Worm (Caenorhabditis elegans) whole organism, L3 larva: ENCODE measurements around the gene nhr-28.

Source experiments
- R02D3.7 ChIP-seq: fragments of 150-350 bp; optimal IDR thresholded peaks from 2 replicates; lab custom pipeline; 2014; ENCODE audit warnings: missing biosample characterization, missing genetic modification characterization
- ZK546.5 ChIP-seq: sonication (generic microtip); optimal IDR thresholded peaks from 2 replicates; lab custom pipeline; 2017; ENCODE audit warnings: missing biosample characterization, missing genetic modification characterization
- ama-1 ChIP-seq: fragments of 150-350 bp; optimal IDR thresholded peaks from 2 replicates; lab custom pipeline; 2018
- ceh-28 ChIP-seq: fragments of 150-350 bp; optimal IDR thresholded peaks from 2 replicates; lab custom pipeline; 2014; ENCODE audit warnings: missing biosample characterization, missing genetic modification reagents, missing genetic modification characterization
- ceh-82 ChIP-seq: fragments of 150-350 bp; optimal IDR thresholded peaks from 2 replicates; lab custom pipeline; 2014; ENCODE audit warnings: missing biosample characterization, missing genetic modification characterization
- egl-5 ChIP-seq: fragments of 150-350 bp; optimal IDR thresholded peaks from 2 replicates; lab custom pipeline; 2017; ENCODE audit warnings: missing biosample characterization, missing genetic modification reagents, missing genetic modification characterization, inconsistent platforms
- elt-1 ChIP-seq: fragments of 150-350 bp; optimal IDR thresholded peaks from 2 replicates; lab custom pipeline; 2014; ENCODE audit warnings: missing biosample characterization, missing genetic modification characterization
- elt-3 ChIP-seq, 3 experiments: fragments of 150-350 bp in 1 of 3; sonication (generic microtip) in 2 of 3; optimal IDR thresholded peaks; 2 replicates in 2 of 3; 4 replicates in 1 of 3; lab custom pipeline; 2014 to 2017; ENCODE audit warnings: missing biosample characterization in 3 of 3, missing genetic modification characterization in 3 of 3
- eor-1 ChIP-seq, 2 experiments: fragments of 150-350 bp; optimal IDR thresholded peaks; 2 replicates each; lab custom pipeline; 2014 to 2018; ENCODE audit warnings: missing biosample characterization in 2 of 2, missing genetic modification characterization in 2 of 2
- fkh-10 ChIP-seq: sonication (generic microtip); optimal IDR thresholded peaks from 2 replicates; lab custom pipeline; 2017; ENCODE audit warnings: missing biosample characterization, missing genetic modification reagents, missing genetic modification characterization
- fkh-2 ChIP-seq: fragments of 150-350 bp; optimal IDR thresholded peaks from 2 replicates; lab custom pipeline; 2014; ENCODE audit warnings: missing biosample characterization, missing genetic modification reagents, missing genetic modification characterization
- fos-1 ChIP-seq: fragments of 150-350 bp; optimal IDR thresholded peaks from 2 replicates; lab custom pipeline; 2014; ENCODE audit warnings: missing biosample characterization, missing genetic modification characterization
- hmg-11 ChIP-seq: sonication (generic microtip); optimal IDR thresholded peaks from 2 replicates; lab custom pipeline; 2016; ENCODE audit warnings: missing genetic modification characterization, missing compliant biosample characterization
- lin-15B ChIP-seq: fragments of 150-350 bp; optimal IDR thresholded peaks from 2 replicates; lab custom pipeline; 2014; ENCODE audit warnings: missing biosample characterization, missing genetic modification characterization
- lin-39 ChIP-seq: fragments of 150-350 bp; optimal IDR thresholded peaks from 2 replicates; lab custom pipeline; 2018; ENCODE audit warnings: missing biosample characterization, missing genetic modification reagents, missing genetic modification characterization
- mdl-1 ChIP-seq: fragments of 150-350 bp; optimal IDR thresholded peaks from 2 replicates; lab custom pipeline; 2014; ENCODE audit warnings: missing biosample characterization, missing genetic modification characterization
- mml-1 ChIP-seq: fragments of 150-350 bp; sonication (generic microtip); optimal IDR thresholded peaks from 3 replicates; lab custom pipeline; 2014; ENCODE audit warnings: missing biosample characterization, missing genetic modification characterization
- nhr-11 ChIP-seq: fragments of 150-350 bp; optimal IDR thresholded peaks from 2 replicates; lab custom pipeline; 2014; ENCODE audit warnings: missing biosample characterization, missing genetic modification characterization
- nhr-23 ChIP-seq: fragments of 150-350 bp; optimal IDR thresholded peaks from 2 replicates; lab custom pipeline; 2014; ENCODE audit warnings: missing biosample characterization, missing genetic modification reagents, missing genetic modification characterization
- nhr-28 ChIP-seq: fragments of 150-350 bp; optimal IDR thresholded peaks from 2 replicates; lab custom pipeline; 2014; ENCODE audit warnings: missing biosample characterization, missing genetic modification characterization
- nhr-43 ChIP-seq: sonication (generic microtip); optimal IDR thresholded peaks from 2 replicates; lab custom pipeline; 2016; ENCODE audit warnings: mild to moderate bottlenecking, missing genetic modification characterization, missing compliant biosample characterization; ENCODE audit not compliant: poor library complexity, severe bottlenecking
- nhr-76 ChIP-seq: fragments of 150-350 bp; sonication (generic microtip); optimal IDR thresholded peaks from 5 replicates; lab custom pipeline; 2014; ENCODE audit warnings: missing biosample characterization, missing genetic modification characterization
- nhr-77 ChIP-seq: fragments of 150-350 bp; optimal IDR thresholded peaks from 2 replicates; lab custom pipeline; 2014; ENCODE audit warnings: missing biosample characterization, missing genetic modification characterization
- pha-4 ChIP-seq: fragments of 150-350 bp; optimal IDR thresholded peaks from 2 replicates; lab custom pipeline; 2014; ENCODE audit warnings: missing biosample characterization, missing genetic modification reagents, missing genetic modification characterization
- pqm-1 ChIP-seq: fragments of 150-350 bp; optimal IDR thresholded peaks from 2 replicates; lab custom pipeline; 2017; ENCODE audit warnings: missing biosample characterization, missing genetic modification characterization, inconsistent platforms
- skn-1 ChIP-seq: fragments of 150-350 bp; optimal IDR thresholded peaks from 2 replicates; lab custom pipeline; 2014; ENCODE audit warnings: missing biosample characterization, missing genetic modification characterization
- tbx-2 ChIP-seq: sonication (generic microtip); optimal IDR thresholded peaks from 2 replicates; lab custom pipeline; 2016; ENCODE audit warnings: mild to moderate bottlenecking, missing genetic modification characterization, missing compliant biosample characterization
- unc-39 ChIP-seq: sonication (generic microtip); optimal IDR thresholded peaks from 4 replicates; lab custom pipeline; 2017; ENCODE audit warnings: missing biosample characterization, missing genetic modification characterization
- unc-62 ChIP-seq: fragments of 150-350 bp; sonication (generic microtip); optimal IDR thresholded peaks from 4 replicates; lab custom pipeline; 2014; ENCODE audit warnings: missing biosample characterization, missing genetic modification reagents, missing genetic modification characterization
- zag-1 ChIP-seq: fragments of 150-350 bp; optimal IDR thresholded peaks from 2 replicates; lab custom pipeline; 2014; ENCODE audit warnings: missing biosample characterization, missing genetic modification characterization
- ztf-11 ChIP-seq: fragments of 150-350 bp; optimal IDR thresholded peaks from 2 replicates; lab custom pipeline; 2014; ENCODE audit warnings: missing biosample characterization, missing genetic modification characterization
- ztf-4 ChIP-seq: fragments of 150-350 bp; optimal IDR thresholded peaks from 2 replicates; lab custom pipeline; 2014; ENCODE audit warnings: missing biosample characterization, missing genetic modification characterization

nhr-28 gene

DNA sequence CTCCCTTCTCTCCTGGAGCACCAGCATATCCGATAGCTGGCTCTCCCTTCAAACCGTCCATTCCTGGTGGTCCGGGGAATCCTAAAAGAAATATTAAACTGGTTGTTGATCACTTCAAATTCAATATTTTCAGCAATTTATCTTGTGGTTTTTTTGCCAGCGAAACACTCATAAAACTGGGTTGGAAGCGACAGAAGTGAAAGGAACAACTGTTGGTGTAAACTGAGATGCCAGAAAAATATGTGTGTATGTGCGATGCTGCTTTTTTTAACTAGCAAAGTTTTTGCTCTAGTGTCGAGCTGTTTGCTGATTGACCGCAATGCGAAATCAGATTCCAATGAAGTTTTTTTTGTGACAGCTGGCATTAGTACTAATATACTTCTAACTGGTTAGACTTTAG lies 32.4 kb downstream of the nhr-28 start:
- TF ChIP-seq nhr-28 (tag; lab: Kevin White, UChicago) (no peak), hmg-11 (tag; lab: Kevin White, UChicago) (no peak), nhr-23 (tag; lab: Kevin White, UChicago) (no peak), fos-1 (tag; lab: Kevin White, UChicago) (no peak)

DNA sequence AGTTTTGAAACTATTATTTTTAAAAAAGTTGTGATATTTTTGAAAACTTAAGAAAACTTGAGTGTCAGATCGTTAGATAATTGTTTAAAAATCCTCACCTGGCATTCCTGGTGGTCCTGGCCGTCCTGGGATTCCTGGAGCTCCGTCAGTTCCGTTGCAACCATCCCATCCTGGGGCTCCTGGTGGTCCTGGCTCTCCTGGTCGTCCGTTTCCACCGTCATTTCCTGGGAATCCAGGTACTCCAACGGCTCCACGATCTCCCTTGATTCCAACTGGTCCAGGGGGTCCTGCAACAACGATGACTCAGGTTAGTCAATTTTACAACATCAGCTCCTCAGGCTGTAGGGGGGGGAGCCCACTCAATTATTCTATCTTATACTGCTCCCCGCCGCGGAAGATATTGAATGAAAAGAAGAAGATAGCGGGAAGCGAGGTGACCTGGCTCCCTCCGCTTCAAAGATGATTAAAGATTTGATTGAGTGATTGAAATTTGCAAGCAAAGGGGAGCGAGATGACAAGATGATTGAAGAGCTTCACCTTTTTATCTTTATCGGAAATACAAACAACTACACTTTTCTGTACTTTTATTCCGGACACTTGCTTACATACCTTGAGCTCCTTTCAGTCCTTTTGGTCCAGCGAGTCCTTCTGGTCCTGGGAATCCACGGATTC lies 33.0 kb downstream of the nhr-28 start:
- TF ChIP-seq nhr-43 = no peak
- TF ChIP-seq fkh-10 = no peak
- no peak for TF ChIP-seq pha-4 (tag; lab: Kevin White, UChicago)
- no peak for TF ChIP-seq ztf-11 (tag; lab: Kevin White, UChicago)
- no peak for TF ChIP-seq nhr-23 (tag; lab: Kevin White, UChicago)
- TF ChIP-seq nhr-11 (tag; lab: Kevin White, UChicago) = no peak
- no peak for TF ChIP-seq lin-15B (tag; lab: Kevin White, UChicago)
- TF ChIP-seq mml-1 (tag; lab: Kevin White, UChicago) = no peak

DNA sequence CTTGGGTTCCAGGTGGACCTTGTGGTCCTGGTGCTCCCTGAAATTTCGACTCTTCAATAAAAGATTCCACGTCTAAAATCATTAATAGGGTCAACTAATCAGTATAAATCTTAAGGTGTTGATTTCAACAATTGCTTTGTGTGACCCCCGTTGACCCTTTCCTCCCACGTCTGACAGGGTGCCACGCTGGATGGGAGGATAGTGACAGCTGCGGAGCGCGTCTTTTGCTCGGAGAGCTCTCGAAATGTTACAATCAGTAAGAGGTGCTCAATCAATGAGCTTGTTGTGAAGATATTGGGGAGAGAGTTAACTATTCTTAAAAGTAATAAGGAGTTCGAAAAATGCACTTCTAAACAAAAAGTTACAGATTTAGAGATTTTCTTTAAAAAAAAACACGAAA lies 33.6 kb downstream of the nhr-28 start:
- TF ChIP-seq ZK546.5 (tag; lab: Kevin White, UChicago) = no peak
- TF ChIP-seq nhr-11 (tag; lab: Kevin White, UChicago) = no peak
- no peak for TF ChIP-seq lin-15B (tag; lab: Kevin White, UChicago)
- no peak for TF ChIP-seq ceh-82
- TF ChIP-seq pqm-1 (tag; lab: Kevin White, UChicago) = no peak
- no peak for TF ChIP-seq egl-5 (tag; lab: Kevin White, UChicago)
- no peak for TF ChIP-seq R02D3.7
- TF ChIP-seq fos-1 (tag; lab: Kevin White, UChicago) = no peak
- no peak for TF ChIP-seq unc-62 (GFP tag; lab: Kevin White, UChicago)
- no peak for TF ChIP-seq ceh-28 (tag; lab: Kevin White, UChicago)
- no peak for TF ChIP-seq fkh-2

DNA sequence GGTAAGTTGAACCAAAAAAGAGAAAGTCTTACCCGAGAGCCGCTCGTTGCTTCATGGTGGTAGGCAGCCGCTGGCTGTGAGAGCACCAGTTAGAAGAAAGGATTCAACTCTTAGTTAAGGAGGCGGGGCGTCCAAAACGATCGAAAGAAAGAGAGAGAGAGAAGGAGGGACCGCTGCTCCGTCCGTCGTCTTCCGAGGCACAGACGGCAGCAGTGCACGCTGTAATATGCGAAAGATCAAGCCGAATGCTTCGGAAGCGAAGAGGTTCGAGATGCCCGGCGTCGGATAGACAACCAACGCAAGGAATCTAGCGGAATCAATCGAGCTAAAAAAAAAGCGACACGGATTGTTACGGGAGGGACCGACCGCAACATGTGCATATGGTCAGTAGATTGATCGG lies 34.5 kb downstream of the nhr-28 start, which contains the start of gene let-2:
Gene let-2 (minus strand): TSS at position 68 of the 400 bp plus-strand sequence.
- TF ChIP-seq skn-1 (tag; lab: Kevin White, UChicago) = no peak
- TF ChIP-seq hmg-11 (tag; lab: Kevin White, UChicago) = no peak
- no peak for TF ChIP-seq elt-1 (tag; lab: Kevin White, UChicago)
- no peak for TF ChIP-seq ceh-28 (tag; lab: Kevin White, UChicago)
- no peak for TF ChIP-seq nhr-43
- no peak for TF ChIP-seq ztf-11 (tag; lab: Kevin White, UChicago)
- TF ChIP-seq nhr-77 (tag; lab: Kevin White, UChicago) = no peak
- no peak for TF ChIP-seq eor-1 (tag; optimal IDR thresholded peaks at IDR 0.05; lab: Kevin White, UChicago)
- no peak for TF ChIP-seq zag-1
- no peak for TF ChIP-seq tbx-2 (tag; lab: Kevin White, UChicago)
- no peak for TF ChIP-seq mdl-1 (tag; lab: Kevin White, UChicago)
- TF ChIP-seq ama-1 (lab: Kevin White, UChicago) = no peak
- no peak for TF ChIP-seq ZK546.5 (tag; lab: Kevin White, UChicago)
- TF ChIP-seq elt-3 (tag; optimal IDR thresholded peaks at IDR 0.05; lab: Kevin White, UChicago) = no peak
- TF ChIP-seq nhr-76 (tag; lab: Kevin White, UChicago) = no peak
- TF ChIP-seq ztf-4 = no peak
- TF ChIP-seq lin-15B (tag; lab: Kevin White, UChicago) = no peak
- TF ChIP-seq unc-39 (tag; lab: Kevin White, UChicago) = no peak

DNA sequence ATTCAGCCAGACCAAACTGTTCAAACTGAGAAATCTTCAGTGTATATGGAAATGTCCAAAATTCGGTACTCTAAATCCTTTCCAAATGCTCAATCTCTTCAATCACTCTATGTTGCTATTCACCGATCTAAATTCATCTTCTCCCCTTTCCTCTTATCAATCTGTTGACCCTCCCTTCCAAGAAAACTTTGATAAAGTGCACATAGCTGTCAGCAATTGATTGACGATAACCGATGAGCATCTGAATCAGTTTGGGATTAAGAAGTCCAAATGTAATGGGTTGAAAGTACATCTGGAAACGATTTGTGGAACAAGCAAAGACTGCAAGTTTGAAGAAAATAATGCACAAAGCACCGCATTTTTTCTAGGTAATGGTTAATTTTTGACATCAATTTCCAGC lies 35.2 kb downstream of the nhr-28 start:
- no peak for TF ChIP-seq nhr-28 (tag; lab: Kevin White, UChicago)
- no peak for TF ChIP-seq ceh-28 (tag; lab: Kevin White, UChicago)
- TF ChIP-seq hmg-11 (tag; lab: Kevin White, UChicago) = no peak
- no peak for TF ChIP-seq lin-39 (tag; lab: Kevin White, UChicago)
- no peak for TF ChIP-seq nhr-23 (tag; lab: Kevin White, UChicago)
- no peak for TF ChIP-seq elt-1 (tag; lab: Kevin White, UChicago)
